Fruit fly (Drosophila melanogaster): Measurements from ENCODE around the gene OtopLb.

OtopLb gene

DNA sequence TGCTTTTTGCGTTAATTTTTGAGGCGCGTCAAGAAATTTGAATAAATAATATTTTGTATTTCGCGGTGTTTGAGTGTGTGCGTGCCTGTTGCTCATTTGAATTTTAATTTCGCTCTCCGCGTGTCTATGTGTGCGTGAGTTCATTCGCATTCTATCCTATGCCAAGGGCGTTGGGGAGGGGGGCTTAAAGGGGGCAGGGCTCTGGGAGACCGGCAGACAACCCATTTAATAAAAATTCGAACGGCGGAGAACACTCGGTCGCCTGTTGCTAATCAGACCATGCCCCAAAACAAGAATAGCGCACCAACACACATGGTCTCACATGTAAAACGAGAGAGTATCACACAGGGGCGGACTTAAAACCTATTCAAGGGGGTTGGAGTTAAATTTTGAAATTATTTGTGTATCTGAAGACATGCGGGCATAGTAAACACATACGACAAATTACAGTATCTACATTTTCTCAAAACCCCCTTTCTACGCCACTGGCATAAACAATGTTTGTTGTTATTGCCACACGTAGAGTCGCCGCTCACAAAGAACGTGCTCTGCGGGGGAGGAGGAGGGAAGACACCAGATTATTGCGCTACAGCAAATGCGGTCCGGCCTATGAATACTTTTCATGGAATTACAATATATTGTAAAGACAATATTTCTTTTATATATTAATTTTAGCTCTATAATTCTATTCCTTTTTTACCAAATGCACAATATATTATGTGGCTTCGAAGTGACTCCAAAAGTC, 21.6 kb upstream of the OtopLb start:
- TF ChIP-seq psq (optimal IDR thresholded peaks at IDR 0.05) (no peak), Sin3A (optimal IDR thresholded peaks at IDR 0.05) (no peak), h (optimal IDR thresholded peaks at IDR 0.05) (no peak), Myc (optimal IDR thresholded peaks at IDR 0.05) (no peak), ttk (optimal IDR thresholded peaks at IDR 0.05) (no peak), insv (optimal IDR thresholded peaks at IDR 0.05) (no peak)

DNA sequence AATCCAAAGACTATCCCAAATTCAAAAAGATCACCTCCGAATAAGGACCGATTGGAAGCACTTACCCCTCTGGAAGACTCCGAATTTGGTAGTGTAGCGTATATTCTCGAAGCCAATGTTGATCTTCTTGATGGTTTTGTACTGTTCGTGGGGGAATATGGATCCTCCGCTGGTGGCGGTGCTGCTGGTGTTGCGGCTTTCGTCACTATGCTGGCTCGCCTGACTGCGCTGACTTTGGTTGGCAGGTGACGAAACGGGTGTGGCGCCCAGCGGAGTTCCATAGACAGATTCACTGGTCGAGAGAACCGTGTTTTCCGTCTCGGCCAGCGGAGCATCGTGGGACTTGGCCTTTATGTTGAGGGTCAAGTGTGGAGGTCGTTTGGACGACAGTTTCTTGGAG, 20.7 kb upstream of the OtopLb start:
- TF ChIP-seq psq (optimal IDR thresholded peaks at IDR 0.05): no peak
- no peak for TF ChIP-seq Sin3A (optimal IDR thresholded peaks at IDR 0.05)

DNA sequence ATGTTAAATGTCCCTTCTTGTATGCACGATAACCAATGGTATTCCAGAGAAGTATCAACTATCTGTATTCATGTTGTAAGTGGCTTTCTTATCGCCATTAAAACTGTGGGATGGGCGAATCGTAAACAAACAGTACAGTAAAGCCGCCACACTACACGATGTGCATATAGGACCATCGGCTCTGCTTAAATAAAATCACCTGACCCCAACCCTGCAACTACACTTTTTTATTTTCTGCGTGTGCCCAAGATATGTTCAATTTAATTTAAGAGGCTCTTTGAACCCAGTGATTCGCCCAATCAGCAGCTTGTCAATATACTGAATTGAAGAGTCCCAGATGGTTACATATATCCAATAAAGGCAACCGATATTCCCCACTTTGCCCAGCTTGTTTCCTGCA, 19.5 kb upstream of the OtopLb start:
- TF ChIP-seq psq (optimal IDR thresholded peaks at IDR 0.05) (no peak), h (optimal IDR thresholded peaks at IDR 0.05) (no peak), insv (optimal IDR thresholded peaks at IDR 0.05) (no peak), Sin3A (optimal IDR thresholded peaks at IDR 0.05) (no peak)

- TF ChIP-seq insv (optimal IDR thresholded peaks at IDR 0.05): no peak
- TF ChIP-seq psq (optimal IDR thresholded peaks at IDR 0.05): no peak
- TF ChIP-seq ttk (optimal IDR thresholded peaks at IDR 0.05): no peak
- no peak for TF ChIP-seq Sin3A (optimal IDR thresholded peaks at IDR 0.05)
- TF ChIP-seq Myc (optimal IDR thresholded peaks at IDR 0.05): no peak
- no peak for TF ChIP-seq h (optimal IDR thresholded peaks at IDR 0.05)
Measured at dm6 chr2L:3299142-3299541, 18.8 kb upstream of the OtopLb start.

- no peak for TF ChIP-seq ttk (optimal IDR thresholded peaks at IDR 0.05)
- no peak for TF ChIP-seq h (optimal IDR thresholded peaks at IDR 0.05)
- no peak for TF ChIP-seq Myc (optimal IDR thresholded peaks at IDR 0.05)
- no peak for TF ChIP-seq psq (optimal IDR thresholded peaks at IDR 0.05)
- TF ChIP-seq insv (optimal IDR thresholded peaks at IDR 0.05): no peak
- no peak for TF ChIP-seq Sin3A (optimal IDR thresholded peaks at IDR 0.05)
Measured at dm6 chr2L:3298065-3298469, 17.7 kb upstream of the OtopLb start.

DNA sequence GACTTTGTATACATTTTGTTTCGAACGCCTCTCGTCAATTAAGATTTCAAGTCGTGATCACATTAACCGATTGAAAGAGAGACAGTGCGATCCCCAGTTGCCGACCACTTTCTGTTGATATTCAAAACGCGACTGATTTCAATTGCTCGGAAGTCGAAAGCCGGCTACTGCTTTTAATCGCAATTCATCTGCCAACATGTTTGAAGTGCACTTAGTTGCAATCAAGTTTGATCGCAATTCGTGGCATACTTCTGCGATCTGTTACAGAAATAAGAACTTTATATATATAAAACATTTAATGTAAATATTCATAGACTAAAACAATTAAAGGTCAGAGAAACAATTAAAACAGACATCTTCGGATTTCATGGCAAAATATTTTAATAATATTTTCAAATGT, 14.2 kb upstream of the OtopLb start, which contains the start of gene CG9664:
Gene CG9664 (minus strand): TSS at position 135 of the 400 bp plus-strand sequence.
- no peak for TF ChIP-seq Sin3A (optimal IDR thresholded peaks at IDR 0.05)
- no peak for TF ChIP-seq ttk (optimal IDR thresholded peaks at IDR 0.05)
- TF ChIP-seq h (optimal IDR thresholded peaks at IDR 0.05): no peak
- TF ChIP-seq psq (optimal IDR thresholded peaks at IDR 0.05): no peak
- TF ChIP-seq insv (optimal IDR thresholded peaks at IDR 0.05): no peak
- no peak for TF ChIP-seq Myc (optimal IDR thresholded peaks at IDR 0.05)

DNA sequence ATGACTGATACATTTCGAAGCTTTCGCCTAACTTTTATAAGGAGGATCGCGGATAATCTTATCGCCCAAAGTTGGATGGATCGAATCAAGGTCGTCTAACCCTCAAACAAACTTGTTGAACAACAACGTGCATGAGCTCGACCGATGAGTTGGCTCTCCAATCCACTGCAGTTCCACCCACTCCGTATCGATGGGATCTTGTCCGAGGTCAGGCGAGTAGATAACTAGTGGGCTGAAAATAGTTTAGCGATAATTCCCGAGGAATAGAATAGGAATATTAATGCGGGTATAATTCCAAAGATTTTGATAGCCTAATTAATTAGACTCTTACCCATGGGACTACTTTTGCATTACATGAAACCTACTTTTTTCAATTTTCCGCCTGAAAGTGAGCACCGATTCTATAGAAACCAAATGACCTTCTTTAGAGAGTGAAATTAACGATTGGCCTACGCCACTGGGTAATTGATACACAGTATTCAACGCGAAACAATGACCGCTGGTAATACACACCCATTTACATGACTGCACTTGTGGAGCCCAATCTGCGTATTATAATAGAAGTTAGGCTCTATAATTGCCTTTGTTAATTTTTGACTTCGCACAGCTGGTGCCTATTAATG, 13.5 kb upstream of the OtopLb start:
- TF ChIP-seq h (optimal IDR thresholded peaks at IDR 0.05): no peak
- TF ChIP-seq psq (optimal IDR thresholded peaks at IDR 0.05): no peak
- TF ChIP-seq ttk (optimal IDR thresholded peaks at IDR 0.05): no peak
- TF ChIP-seq Myc (optimal IDR thresholded peaks at IDR 0.05): no peak
- no peak for TF ChIP-seq insv (optimal IDR thresholded peaks at IDR 0.05)
- no peak for TF ChIP-seq Sin3A (optimal IDR thresholded peaks at IDR 0.05)

DNA sequence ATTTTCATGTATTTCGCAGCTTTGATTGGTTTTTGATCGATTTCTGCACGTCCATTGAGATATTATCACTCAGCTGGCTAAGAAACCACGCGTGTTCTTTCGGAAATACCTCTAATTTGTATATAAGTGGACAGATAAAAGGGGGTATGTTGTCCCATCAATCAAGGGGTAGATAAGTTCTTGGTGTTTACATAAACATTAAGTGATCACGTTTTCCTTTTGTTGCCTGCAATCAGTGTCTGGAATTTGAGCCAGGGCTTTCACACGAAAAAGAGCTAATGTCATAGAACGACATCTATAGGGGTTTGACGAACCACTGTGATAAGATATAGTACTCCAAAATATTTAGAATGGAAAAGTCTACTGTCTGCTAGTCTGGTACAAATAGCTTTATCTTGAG, 1.5 kb downstream of the OtopLb start:
- TF ChIP-seq Sin3A (optimal IDR thresholded peaks at IDR 0.05): no peak
- TF ChIP-seq Myc (optimal IDR thresholded peaks at IDR 0.05): no peak
- TF ChIP-seq insv (optimal IDR thresholded peaks at IDR 0.05): no peak
- no peak for TF ChIP-seq ttk (optimal IDR thresholded peaks at IDR 0.05)
- no peak for TF ChIP-seq h (optimal IDR thresholded peaks at IDR 0.05)
- TF ChIP-seq psq (optimal IDR thresholded peaks at IDR 0.05): no peak

dm6 chr2L:3269137-3269536, 11.2 kb downstream of the OtopLb start, which contains the start of gene CG3347:
TSS of gene CG3347 (plus strand) at chr2L:3269437.
- TF ChIP-seq h (optimal IDR thresholded peaks at IDR 0.05) (no peak), Sin3A (optimal IDR thresholded peaks at IDR 0.05) (no peak), psq (optimal IDR thresholded peaks at IDR 0.05) (no peak), insv (optimal IDR thresholded peaks at IDR 0.05) (no peak), Myc (optimal IDR thresholded peaks at IDR 0.05) (no peak), ttk (optimal IDR thresholded peaks at IDR 0.05) (no peak)

DNA sequence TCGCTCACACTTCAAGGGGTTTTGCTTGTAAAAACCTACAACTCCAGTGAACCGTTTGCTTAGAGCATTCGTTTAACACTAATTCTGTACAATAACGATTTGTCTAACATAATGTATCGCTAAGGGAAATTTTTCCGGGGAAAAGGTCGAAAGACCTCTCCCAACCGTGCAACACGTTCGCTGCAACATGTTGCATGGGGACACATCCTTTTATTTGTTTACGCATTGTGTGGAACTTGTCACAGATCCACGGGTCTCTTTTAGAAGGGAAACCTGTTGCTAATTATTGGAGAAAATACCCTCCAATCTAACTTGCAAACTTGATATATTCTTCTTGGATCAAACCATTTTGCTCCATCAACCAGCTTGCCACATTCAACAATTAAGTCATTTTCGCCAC, 14.7 kb downstream of the OtopLb start:
- TF ChIP-seq h (optimal IDR thresholded peaks at IDR 0.05): no peak
- TF ChIP-seq Myc (optimal IDR thresholded peaks at IDR 0.05): no peak

dm6 chr2L:3246030-3246429, 34.3 kb downstream of the OtopLb start:
- TF ChIP-seq insv (optimal IDR thresholded peaks at IDR 0.05) (no peak), Sin3A (optimal IDR thresholded peaks at IDR 0.05) (no peak), h (optimal IDR thresholded peaks at IDR 0.05) (no peak), psq (optimal IDR thresholded peaks at IDR 0.05) (no peak), Myc (optimal IDR thresholded peaks at IDR 0.05) (no peak), ttk (optimal IDR thresholded peaks at IDR 0.05) (no peak)

DNA sequence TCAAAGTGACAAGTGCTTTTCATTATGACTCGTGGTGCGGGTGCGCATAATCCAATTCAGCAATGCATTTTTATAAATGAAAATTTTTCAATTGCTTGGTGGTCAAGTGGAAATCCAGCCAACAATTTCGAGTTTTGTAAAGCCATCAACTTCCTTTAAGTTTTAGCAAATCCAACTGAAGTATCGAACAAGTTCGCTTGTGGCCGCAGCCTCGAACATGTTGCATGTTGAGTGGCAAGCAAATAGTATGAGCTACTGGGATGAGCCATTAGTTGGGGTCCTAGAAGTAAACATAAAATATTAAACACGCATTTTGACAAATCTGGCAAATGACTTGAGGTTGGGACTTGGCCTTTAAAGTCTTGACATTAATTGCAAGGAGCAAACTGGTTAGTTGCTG, 49.1 kb downstream of the OtopLb start:
- no peak for TF ChIP-seq insv (optimal IDR thresholded peaks at IDR 0.05)
- no peak for TF ChIP-seq psq (optimal IDR thresholded peaks at IDR 0.05)
- no peak for TF ChIP-seq Sin3A (optimal IDR thresholded peaks at IDR 0.05)
- no peak for TF ChIP-seq ttk (optimal IDR thresholded peaks at IDR 0.05)
- no peak for TF ChIP-seq Myc (optimal IDR thresholded peaks at IDR 0.05)
- TF ChIP-seq h (optimal IDR thresholded peaks at IDR 0.05): no peak

DNA sequence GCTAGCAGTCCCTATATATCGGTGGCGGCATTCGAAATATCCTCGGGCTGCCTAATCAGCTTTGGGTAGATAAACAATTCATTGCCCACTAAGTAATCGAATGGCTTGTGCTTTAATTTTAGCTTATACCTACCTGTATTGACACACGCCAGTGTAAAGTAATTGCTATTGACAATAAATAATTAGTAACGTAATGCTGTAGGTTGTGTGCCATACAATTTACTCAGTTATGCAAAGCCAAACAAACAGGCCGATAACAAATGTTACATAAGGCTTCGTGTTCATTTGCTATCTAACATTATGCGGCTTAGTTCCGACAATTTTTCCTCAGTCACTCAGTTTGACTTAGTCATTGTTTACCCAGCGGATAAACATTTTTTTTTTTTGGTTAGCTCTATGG, 51.6 kb downstream of the OtopLb start:
- TF ChIP-seq ttk (optimal IDR thresholded peaks at IDR 0.05) (no peak), insv (optimal IDR thresholded peaks at IDR 0.05) (no peak), Sin3A (optimal IDR thresholded peaks at IDR 0.05) (no peak), Myc (optimal IDR thresholded peaks at IDR 0.05) (no peak), h (optimal IDR thresholded peaks at IDR 0.05) (no peak), psq (optimal IDR thresholded peaks at IDR 0.05) (no peak)
